Worm (Caenorhabditis elegans) whole organism, young adult: ENCODE results near the gene T16G12.8.

ENCODE experiments used
- B0019.2 ChIP-seq: fragments of 200-800 bp; sonication (Bioruptor generic); conservative IDR thresholded peaks from 2 replicates; pipeline ENCODE4 v1.3.6; 2022; ENCODE audit warnings: missing genetic modification reagents, missing genetic modification characterization, missing compliant biosample characterization
- B0336.3 ChIP-seq: fragments of 200-800 bp; sonication (Bioruptor generic); IDR thresholded peaks from 2 replicates; pipeline ENCODE4 v1.3.6; 2022; ENCODE audit warnings: missing genetic modification characterization, missing compliant biosample characterization
- C17E4.6 ChIP-seq: fragments of 200-800 bp; sonication (Bioruptor generic); IDR thresholded peaks from 2 replicates; pipeline ENCODE4 v1.3.6; 2022; ENCODE audit warnings: missing genetic modification reagents, missing genetic modification characterization, missing compliant biosample characterization
- F10E7.11 ChIP-seq: sonication (generic microtip); optimal IDR thresholded peaks from 2 replicates; lab custom pipeline; 2017; ENCODE audit warnings: mild to moderate bottlenecking, missing genetic modification characterization, moderate library complexity, missing compliant biosample characterization
- F33H1.4 ChIP-seq: fragments of 200-800 bp; sonication (Bioruptor generic); IDR thresholded peaks from 2 replicates; pipeline ENCODE4 v1.3.6; 2022; ENCODE audit warnings: missing genetic modification reagents, missing genetic modification characterization, missing compliant biosample characterization
- F37B4.10 ChIP-seq: fragments of 200-800 bp; sonication (Bioruptor generic); IDR thresholded peaks from 2 replicates; pipeline ENCODE4 v1.3.6; 2022; ENCODE audit warnings: missing genetic modification characterization, missing compliant biosample characterization
- F52B5.7 ChIP-seq: sonication (generic microtip); optimal IDR thresholded peaks from 2 replicates; lab custom pipeline; 2016; ENCODE audit warnings: mild to moderate bottlenecking, missing genetic modification characterization, missing compliant biosample characterization
- F57C9.4 ChIP-seq: sonication (generic microtip); optimal IDR thresholded peaks from 2 replicates; lab custom pipeline; 2017; ENCODE audit warnings: mild to moderate bottlenecking, missing genetic modification characterization, missing compliant biosample characterization
- K11D2.4 ChIP-seq: fragments of 200-800 bp; sonication (Bioruptor generic); IDR thresholded peaks from 2 replicates; pipeline ENCODE4 v1.3.6; 2022; ENCODE audit warnings: missing genetic modification reagents, missing genetic modification characterization, missing compliant biosample characterization
- K12H6.12 ChIP-seq: fragments of 200-800 bp; sonication (Bioruptor generic); optimal IDR thresholded peaks from 2 replicates; lab custom pipeline; 2018; ENCODE audit warnings: mild to moderate bottlenecking, missing genetic modification characterization, missing compliant biosample characterization
- Y67H2A.10 ChIP-seq: fragments of 200-800 bp; sonication (Bioruptor generic); conservative IDR thresholded peaks from 2 replicates; pipeline ENCODE4 v1.3.6; 2022; ENCODE audit warnings: missing genetic modification reagents, missing genetic modification characterization, missing compliant biosample characterization
- Y79H2A.3 ChIP-seq: fragments of 200-800 bp; sonication (Bioruptor generic); conservative IDR thresholded peaks from 2 replicates; pipeline ENCODE4 v1.3.6; 2022; ENCODE audit warnings: missing genetic modification reagents, missing genetic modification characterization, missing compliant biosample characterization
- ZK185.1 ChIP-seq: sonication (generic microtip); optimal IDR thresholded peaks from 2 replicates; lab custom pipeline; 2016; ENCODE audit warnings: mild to moderate bottlenecking, missing genetic modification characterization, missing compliant biosample characterization; ENCODE audit not compliant: poor library complexity, severe bottlenecking
- akir-1 ChIP-seq: fragments of 200-800 bp; sonication (Bioruptor generic); optimal IDR thresholded peaks from 2 replicates; lab custom pipeline; 2018; ENCODE audit warnings: mild to moderate bottlenecking, missing genetic modification characterization, moderate library complexity, missing compliant biosample characterization
- ama-1 ChIP-seq, 3 experiments: fragments of 150-350 bp in 1 of 3; sonication (generic microtip) in 2 of 3; optimal IDR thresholded peaks; 2 replicates each; lab custom pipeline; 2014 to 2018; ENCODE audit warnings: missing biosample characterization in 2 of 3, missing genetic modification characterization in 2 of 3, missing genetic modification reagents in 2 of 3
- aptf-2 ChIP-seq: fragments of 200-800 bp; sonication (Bioruptor generic); conservative IDR thresholded peaks from 2 replicates; pipeline ENCODE4 v1.3.6; 2022; ENCODE audit warnings: missing genetic modification reagents, missing genetic modification characterization, missing compliant biosample characterization
- aptf-3 ChIP-seq: fragments of 200-800 bp; sonication (Bioruptor generic); IDR thresholded peaks from 2 replicates; pipeline ENCODE4 v1.3.6; 2022; ENCODE audit warnings: missing genetic modification characterization, missing compliant biosample characterization
- athp-1 ChIP-seq: sonication (generic microtip); optimal IDR thresholded peaks from 2 replicates; lab custom pipeline; 2017; ENCODE audit warnings: mild to moderate bottlenecking, missing genetic modification characterization, missing compliant biosample characterization
- attf-3 ChIP-seq: fragments of 200-800 bp; sonication (Bioruptor generic); conservative IDR thresholded peaks from 2 replicates; pipeline ENCODE4 v1.3.6; 2022; ENCODE audit warnings: missing genetic modification reagents, missing genetic modification characterization, missing compliant biosample characterization
- attf-5 ChIP-seq: fragments of 200-800 bp; sonication (Bioruptor generic); optimal IDR thresholded peaks from 2 replicates; lab custom pipeline; 2018; ENCODE audit warnings: mild to moderate bottlenecking, missing genetic modification characterization, missing compliant biosample characterization
- ccch-3 ChIP-seq: fragments of 200-800 bp; sonication (Bioruptor generic); optimal IDR thresholded peaks from 2 replicates; lab custom pipeline; 2018; ENCODE audit warnings: mild to moderate bottlenecking, missing genetic modification characterization, missing compliant biosample characterization
- cebp-1 ChIP-seq, 2 experiments: fragments of 200-800 bp in 1 of 2; sonication (Bioruptor generic) in 1 of 2; sonication (generic microtip) in 1 of 2; IDR thresholded peaks in 1 of 2; optimal IDR thresholded peaks in 1 of 2; 2 replicates each; pipeline versions ENCODE4 v1.3.6 to Lab custom; 2017 to 2022; ENCODE audit warnings: missing compliant biosample characterization in 2 of 2, missing genetic modification characterization in 2 of 2, mild to moderate bottlenecking in 1 of 2, missing genetic modification reagents in 1 of 2, moderate library complexity in 1 of 2
- ceh-27 ChIP-seq: fragments of 200-800 bp; sonication (Bioruptor generic); optimal IDR thresholded peaks from 2 replicates; lab custom pipeline; 2018; ENCODE audit warnings: mild to moderate bottlenecking, missing genetic modification characterization, moderate library complexity, missing compliant biosample characterization
- ceh-91 ChIP-seq: fragments of 200-800 bp; sonication (Bioruptor generic); IDR thresholded peaks from 2 replicates; pipeline ENCODE4 v1.3.6; 2022; ENCODE audit warnings: missing genetic modification reagents, missing genetic modification characterization, missing compliant biosample characterization
- chd-7 ChIP-seq: sonication (generic microtip); optimal IDR thresholded peaks from 2 replicates; lab custom pipeline; 2016; ENCODE audit warnings: mild to moderate bottlenecking, missing genetic modification characterization, moderate library complexity, missing compliant biosample characterization
- dox-1 ChIP-seq: fragments of 200-800 bp; sonication (Bioruptor generic); IDR thresholded peaks from 2 replicates; pipeline ENCODE4 v1.3.6; 2022; ENCODE audit warnings: missing genetic modification reagents, missing genetic modification characterization, missing compliant biosample characterization
- dpff-1 ChIP-seq: sonication (generic microtip); optimal IDR thresholded peaks from 2 replicates; lab custom pipeline; 2017; ENCODE audit warnings: mild to moderate bottlenecking, missing genetic modification characterization, missing compliant biosample characterization
- dpl-1 ChIP-seq: fragments of 150-350 bp; optimal IDR thresholded peaks from 2 replicates; lab custom pipeline; 2014; ENCODE audit warnings: missing biosample characterization, missing genetic modification reagents, missing genetic modification characterization
- efl-1 ChIP-seq: fragments of 150-350 bp; optimal IDR thresholded peaks from 2 replicates; lab custom pipeline; 2014; ENCODE audit warnings: missing biosample characterization, missing genetic modification reagents, missing genetic modification characterization
- fkh-3 ChIP-seq: sonication (generic microtip); optimal IDR thresholded peaks from 2 replicates; lab custom pipeline; 2016; ENCODE audit warnings: mild to moderate bottlenecking, missing genetic modification characterization, missing compliant biosample characterization
- gei-17 ChIP-seq: fragments of 200-800 bp; sonication (Bioruptor generic); optimal IDR thresholded peaks from 2 replicates; lab custom pipeline; 2018; ENCODE audit warnings: mild to moderate bottlenecking, missing genetic modification characterization, missing compliant biosample characterization
- hlh-12 ChIP-seq: sonication (generic microtip); optimal IDR thresholded peaks from 2 replicates; lab custom pipeline; 2016; ENCODE audit warnings: missing genetic modification characterization, missing compliant biosample characterization
- hmg-1.2 ChIP-seq: fragments of 200-800 bp; sonication (Bioruptor generic); IDR thresholded peaks from 2 replicates; pipeline ENCODE4 v1.3.6; 2022; ENCODE audit warnings: missing genetic modification reagents, missing genetic modification characterization, missing compliant biosample characterization
- lag-1 ChIP-seq: fragments of 200-800 bp; sonication (Bioruptor generic); IDR thresholded peaks from 2 replicates; pipeline ENCODE4 v1.3.6; 2022; ENCODE audit warnings: missing genetic modification reagents, missing genetic modification characterization, missing compliant biosample characterization
- let-526 ChIP-seq: fragments of 200-800 bp; sonication (Bioruptor generic); IDR thresholded peaks from 2 replicates; pipeline ENCODE4 v1.3.6; 2022; ENCODE audit warnings: missing genetic modification reagents, missing genetic modification characterization, missing compliant biosample characterization
- lsl-1 ChIP-seq: fragments of 200-800 bp; sonication (Bioruptor generic); optimal IDR thresholded peaks from 2 replicates; lab custom pipeline; 2018; ENCODE audit warnings: mild to moderate bottlenecking, missing genetic modification characterization, moderate library complexity, missing compliant biosample characterization
- madf-6 ChIP-seq: fragments of 200-800 bp; sonication (Bioruptor generic); IDR thresholded peaks from 2 replicates; pipeline ENCODE4 v1.3.6; 2022; ENCODE audit warnings: missing genetic modification reagents, missing genetic modification characterization, missing compliant biosample characterization
- madf-8 ChIP-seq: fragments of 200-800 bp; sonication (Bioruptor generic); conservative IDR thresholded peaks from 2 replicates; pipeline ENCODE4 v1.3.6; 2022; ENCODE audit warnings: missing genetic modification reagents, missing genetic modification characterization, missing compliant biosample characterization
- mel-28 ChIP-seq: sonication (generic microtip); optimal IDR thresholded peaks from 2 replicates; lab custom pipeline; 2016; ENCODE audit warnings: borderline replicate concordance, mild to moderate bottlenecking, missing genetic modification characterization, missing compliant biosample characterization
- mxl-1 ChIP-seq: sonication (generic microtip); optimal IDR thresholded peaks from 2 replicates; lab custom pipeline; 2016; ENCODE audit warnings: missing genetic modification characterization, missing compliant biosample characterization
- pha-4 ChIP-seq: fragments of 150-350 bp; sonication (generic microtip); optimal IDR thresholded peaks from 2 replicates; lab custom pipeline; 2014; ENCODE audit warnings: missing biosample characterization, missing genetic modification reagents, missing genetic modification characterization
- rcor-1 ChIP-seq: fragments of 200-800 bp; sonication (Bioruptor generic); IDR thresholded peaks from 2 replicates; pipeline ENCODE4 v1.3.6; 2022; ENCODE audit warnings: missing genetic modification reagents, missing genetic modification characterization, missing compliant biosample characterization
- rpc-1 ChIP-seq, 2 experiments: fragments of 150-350 bp in 1 of 2; sonication (generic microtip) in 1 of 2; optimal IDR thresholded peaks; 2 replicates each; lab custom pipeline; 2014 to 2018; ENCODE audit warnings: missing biosample characterization in 1 of 2, missing genetic modification characterization in 1 of 2, missing genetic modification reagents in 1 of 2, missing genotype in 1 of 2
- sea-2 ChIP-seq: fragments of 200-800 bp; sonication (Bioruptor generic); IDR thresholded peaks from 2 replicates; pipeline ENCODE4 v1.3.6; 2022; ENCODE audit warnings: missing genetic modification characterization, missing compliant biosample characterization
- somi-1 ChIP-seq: fragments of 200-800 bp; sonication (Bioruptor generic); optimal IDR thresholded peaks from 2 replicates; lab custom pipeline; 2018; ENCODE audit warnings: mild to moderate bottlenecking, missing genetic modification characterization, missing compliant biosample characterization
- unc-130 ChIP-seq: sonication (generic microtip); optimal IDR thresholded peaks from 2 replicates; lab custom pipeline; 2016; ENCODE audit warnings: missing genetic modification reagents, missing genetic modification characterization, missing compliant biosample characterization
- unc-62 ChIP-seq: fragments of 150-350 bp; optimal IDR thresholded peaks from 2 replicates; lab custom pipeline; 2014; ENCODE audit warnings: missing biosample characterization, missing genetic modification reagents, missing genetic modification characterization
- ztf-3 ChIP-seq: fragments of 200-800 bp; sonication (Bioruptor generic); optimal IDR thresholded peaks from 2 replicates; lab custom pipeline; 2018; ENCODE audit warnings: mild to moderate bottlenecking, missing genetic modification characterization, missing compliant biosample characterization
- ztf-6 ChIP-seq: fragments of 200-800 bp; sonication (Bioruptor generic); IDR thresholded peaks from 2 replicates; pipeline ENCODE4 v1.3.6; 2022; ENCODE audit warnings: missing genetic modification reagents, missing genetic modification characterization, missing compliant biosample characterization

Gene T16G12.8

DNA sequence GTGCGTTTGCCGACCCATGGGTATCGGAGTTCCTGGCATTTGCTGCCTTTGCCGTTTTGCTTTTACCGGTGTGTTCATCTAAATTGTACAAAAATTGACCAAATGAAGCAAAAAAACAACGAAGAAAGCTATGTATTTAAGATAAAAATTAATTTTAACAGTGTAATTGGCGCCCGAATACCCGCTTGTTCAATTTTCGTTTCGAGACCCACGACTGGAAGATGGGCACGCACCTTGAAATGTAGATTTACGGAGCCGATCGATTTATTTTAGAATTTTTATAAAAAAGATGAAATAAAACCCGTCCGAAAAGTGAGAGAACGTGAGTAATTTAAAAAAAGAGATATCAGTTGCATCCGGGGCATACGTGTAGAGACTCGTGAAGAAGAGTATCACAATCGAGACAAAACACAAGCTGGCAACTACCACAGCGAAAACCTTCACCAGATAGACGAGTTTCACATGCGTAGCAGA, 29.4 kb downstream of the T16G12.8 start, which contains the start of gene hal-2:
TSS of gene hal-2 (minus strand) at position 424 of the 474 bp plus-strand sequence.
- TF ChIP-seq dox-1 (no peak), fkh-3 (tag; lab: Kevin White, UChicago) (no peak), madf-6 (GFP tag; lab: Robert Waterston, UW) (peak; percentile 33; the same call in 1 of the 2 replicates), lag-1 (GFP tag; lab: Robert Waterston, UW) (no peak), ama-1 (optimal IDR thresholded peaks at IDR 0.05; lab: Kevin White, UChicago) (no peak), ama-1 (GFP tag; optimal IDR thresholded peaks at IDR 0.05; lab: Kevin White, UChicago) (no peak), hlh-12 (tag; lab: Kevin White, UChicago) (no peak), efl-1 (peak; percentile 71), ZK185.1 (no peak), dpff-1 (tag; lab: Kevin White, UChicago) (no peak), athp-1 (tag; lab: Kevin White, UChicago) (no peak), rpc-1 (optimal IDR thresholded peaks at IDR 0.05; lab: Kevin White, UChicago) (no peak), rpc-1 (tag; optimal IDR thresholded peaks at IDR 0.05; lab: Kevin White, UChicago) (no peak), ceh-91 (GFP tag; lab: Robert Waterston, UW) (no peak), unc-130 (GFP tag; lab: Kevin White, UChicago) (no peak), dpl-1 (GFP tag; lab: Kevin White, UChicago) (no peak), F52B5.7 (no peak), attf-3 (GFP tag; lab: Robert Waterston, UW) (no peak), rcor-1 (no peak), ztf-6 (GFP tag; lab: Robert Waterston, UW) (no peak), F10E7.11 (tag; lab: Kevin White, UChicago) (no peak), hmg-1.2 (GFP tag; lab: Robert Waterston, UW) (no peak), sea-2 (GFP tag; lab: Robert Waterston, UW) (no peak), F37B4.10 (no peak), mel-28 (no peak), F33H1.4 (peak; percentile 73), B0019.2 (no peak), K12H6.12 (tag; lab: Kevin White, UChicago) (no peak), C17E4.6 (no peak), attf-5 (GFP tag; lab: Kevin White, UChicago) (no peak), somi-1 (GFP tag; lab: Kevin White, UChicago) (no peak), pha-4 (no peak), ccch-3 (GFP tag; lab: Kevin White, UChicago) (no peak), ceh-27 (GFP tag; lab: Kevin White, UChicago) (no peak), lsl-1 (GFP tag; lab: Kevin White, UChicago) (peak; percentile 36), akir-1 (GFP tag; lab: Kevin White, UChicago) (no peak), F57C9.4 (tag; lab: Kevin White, UChicago) (no peak), Y79H2A.3 (GFP tag; lab: Robert Waterston, UW) (no peak), gei-17 (GFP tag; lab: Kevin White, UChicago) (no peak), mxl-1 (tag; lab: Kevin White, UChicago) (no peak), madf-8 (GFP tag; lab: Robert Waterston, UW) (0 out of 2 replicates have a peak, but pooled peaks have one; percentile 7), aptf-3 (GFP tag; lab: Robert Waterston, UW) (no peak)

ce11 chrIII:10090685-10091084, 31.6 kb downstream of the T16G12.8 start, which contains the start of gene gtf-2H2C:
gtf-2H2C (minus strand) TSS chrIII:10090785.
- TF ChIP-seq unc-62 (no peak), chd-7 (tag; lab: Kevin White, UChicago) (no peak), F33H1.4 (no peak), Y67H2A.10 (no peak), attf-5 (GFP tag; lab: Kevin White, UChicago) (no peak), F10E7.11 (tag; lab: Kevin White, UChicago) (no peak), sea-2 (GFP tag; lab: Robert Waterston, UW) (no peak), madf-6 (GFP tag; lab: Robert Waterston, UW) (peak; percentile 44; the same call in 1 of the 2 replicates), cebp-1 (GFP tag; IDR thresholded peaks at IDR 0.05; lab: Robert Waterston, UW) (no peak), cebp-1 (tag; optimal IDR thresholded peaks at IDR 0.05; lab: Kevin White, UChicago) (peak; percentile 18), Y79H2A.3 (GFP tag; lab: Robert Waterston, UW) (0 out of 2 replicates have a peak, but pooled peaks have one; percentile 27), ztf-3 (GFP tag; lab: Kevin White, UChicago) (no peak), B0336.3 (GFP tag; lab: Robert Waterston, UW) (0 out of 2 replicates have a peak, but pooled peaks have one; percentile 9), let-526 (GFP tag; lab: Robert Waterston, UW) (no peak), aptf-2 (GFP tag; lab: Robert Waterston, UW) (no peak), K11D2.4 (GFP tag; lab: Robert Waterston, UW) (no peak)
